Worm (Caenorhabditis elegans): ENCODE measurements around the gene klp-11.

klp-11 gene

ce11 chrIV:8762471-8762870 is 605 bp upstream of the klp-11 start:
- TF ChIP-seq zag-1 (tag; optimal IDR thresholded peaks at IDR 0.05) (no peak), set-16 (GFP tag; IDR thresholded peaks at IDR 0.05) (no peak), ceh-62 (tag; optimal IDR thresholded peaks at IDR 0.05) (no peak), nhr-6 (tag; optimal IDR thresholded peaks at IDR 0.05) (peak; percentile 13), spr-1 (tag; optimal IDR thresholded peaks at IDR 0.05) (no peak), daf-19 (GFP tag; conservative IDR thresholded peaks at IDR 0.05) (no peak), ctbp-1 (GFP tag; IDR thresholded peaks at IDR 0.05) (peak; percentile 61), gei-8 (GFP tag; optimal IDR thresholded peaks at IDR 0.05) (no peak), unc-62 (GFP tag; optimal IDR thresholded peaks at IDR 0.05 in 1 of 2) (peak in 1 of 2 experiments; percentile 98), unc-62 (tag; optimal IDR thresholded peaks at IDR 0.05) (no peak), rbr-2 (tag; optimal IDR thresholded peaks at IDR 0.05) (peak; percentile 62), fkh-10 (GFP tag; optimal IDR thresholded peaks at IDR 0.05) (peak; percentile 94), lin-13 (GFP tag; optimal IDR thresholded peaks at IDR 0.05) (no peak), T26A8.4 (GFP tag; IDR thresholded peaks at IDR 0.05) (no peak), aly-2 (tag; optimal IDR thresholded peaks at IDR 0.05) (no peak), daf-12 (tag; optimal IDR thresholded peaks at IDR 0.05) (no peak), aha-1 (tag) (peak; percentile 32), ceh-32 (tag; optimal IDR thresholded peaks at IDR 0.05; ENCODE audit: poor library complexity) (no peak), Y48G9A.11 (GFP tag; IDR thresholded peaks at IDR 0.05) (no peak), nhr-102 (tag; optimal IDR thresholded peaks at IDR 0.05) (no peak), nhr-237 (tag; optimal IDR thresholded peaks at IDR 0.05) (no peak), pqm-1 (tag; optimal IDR thresholded peaks at IDR 0.05) (no peak), lin-39 (tag; optimal IDR thresholded peaks at IDR 0.05) (no peak), madf-5 (GFP tag; IDR thresholded peaks at IDR 0.05) (no peak), ceh-28 (tag; optimal IDR thresholded peaks at IDR 0.05) (peak; percentile 16), snpc-1.2 (GFP tag; IDR thresholded peaks at IDR 0.05) (no peak), mep-1 (tag; optimal IDR thresholded peaks at IDR 0.05) (peak; percentile 61), saeg-2 (GFP tag; IDR thresholded peaks at IDR 0.05) (no peak), fos-1 (tag; optimal IDR thresholded peaks at IDR 0.05) (no peak), hlh-30 (tag; optimal IDR thresholded peaks at IDR 0.05; ENCODE audit: insufficient read depth) (peak; percentile 30)

DNA sequence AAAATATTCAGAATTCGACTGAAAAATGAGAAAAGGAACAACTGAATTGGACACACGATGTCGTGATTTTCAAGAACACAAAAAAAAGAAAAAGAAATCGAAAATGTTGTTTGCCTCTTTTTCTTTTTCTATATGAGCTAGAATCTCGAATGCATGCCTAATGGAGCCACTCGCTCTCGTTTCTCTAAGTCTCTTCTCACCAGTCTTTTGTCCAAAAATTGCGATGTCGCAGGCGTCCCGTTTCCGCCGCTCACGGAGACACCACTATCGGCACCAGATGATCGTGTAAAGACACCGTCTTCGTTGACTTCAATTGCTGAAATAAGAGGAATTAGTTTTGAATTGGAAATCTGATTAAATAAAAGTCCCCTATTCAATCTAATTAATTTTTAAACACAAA is 3.2 kb downstream of the klp-11 start:
- TF ChIP-seq spr-1 (tag; optimal IDR thresholded peaks at IDR 0.05) (no peak), rbr-2 (tag; optimal IDR thresholded peaks at IDR 0.05) (peak; percentile 42), hlh-11 (tag; optimal IDR thresholded peaks at IDR 0.05) (peak; percentile 31), hmg-1.1 (GFP tag; IDR thresholded peaks at IDR 0.05) (0 out of 2 replicates have a peak, but pooled peaks have one; percentile 16), mes-2 (tag; optimal IDR thresholded peaks at IDR 0.05; ENCODE audit: poor library complexity, severe bottlenecking) (peak; percentile 49), lin-39 (tag; optimal IDR thresholded peaks at IDR 0.05) (no peak), mep-1 (tag; optimal IDR thresholded peaks at IDR 0.05) (peak; percentile 40), lsy-2 (tag; optimal IDR thresholded peaks at IDR 0.05) (peak in 1 of 2 experiments; percentile 52), hlh-30 (tag; optimal IDR thresholded peaks at IDR 0.05; ENCODE audit: insufficient read depth) (peak; percentile 34), fkh-10 (GFP tag; optimal IDR thresholded peaks at IDR 0.05) (peak; percentile 34), ctbp-1 (GFP tag; IDR thresholded peaks at IDR 0.05) (peak; percentile 75), arid-1 (GFP tag; conservative IDR thresholded peaks at IDR 0.05) (no peak)

DNA sequence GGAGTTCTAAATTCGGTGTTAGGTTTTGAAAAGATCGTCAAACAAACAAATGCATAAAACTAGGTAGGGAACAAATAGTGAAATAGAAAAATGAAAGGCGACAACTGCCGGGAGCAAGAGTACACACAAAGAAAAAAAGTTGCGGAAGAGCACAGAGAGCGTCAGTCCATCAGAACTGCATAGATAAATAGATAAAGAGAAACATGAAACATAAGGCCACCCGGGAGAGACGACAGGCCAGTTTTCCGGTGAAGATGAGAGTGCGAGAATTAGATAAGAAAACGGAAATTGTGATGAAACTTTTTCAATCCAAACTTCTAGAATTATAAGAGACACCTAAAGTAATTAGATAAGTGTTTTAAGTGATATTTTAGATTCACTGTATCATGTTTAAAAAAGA is 4.1 kb downstream of the klp-11 start:
- TF ChIP-seq lin-38 (GFP tag; IDR thresholded peaks at IDR 0.05) (no peak), unc-130 (GFP tag; optimal IDR thresholded peaks at IDR 0.05) (no peak), nhr-102 (tag; optimal IDR thresholded peaks at IDR 0.05) (no peak), Y75B8A.6 (GFP tag; IDR thresholded peaks at IDR 0.05) (no peak), pqm-1 (tag; optimal IDR thresholded peaks at IDR 0.05) (peak; percentile 89), mep-1 (tag; optimal IDR thresholded peaks at IDR 0.05) (no peak), tag-97 (GFP tag; IDR thresholded peaks at IDR 0.05) (no peak), aly-2 (tag; optimal IDR thresholded peaks at IDR 0.05) (no peak), mxl-2 (GFP tag; conservative IDR thresholded peaks at IDR 0.05) (no peak), F10B5.3 (tag; optimal IDR thresholded peaks at IDR 0.05) (no peak), saeg-2 (GFP tag; IDR thresholded peaks at IDR 0.05) (no peak), ztf-11 (tag; optimal IDR thresholded peaks at IDR 0.05) (no peak), ZK546.5 (tag; optimal IDR thresholded peaks at IDR 0.05) (no peak), dmd-9 (GFP tag; IDR thresholded peaks at IDR 0.05) (no peak), lin-39 (tag; optimal IDR thresholded peaks at IDR 0.05) (no peak), F44E2.7 (GFP tag; IDR thresholded peaks at IDR 0.05) (no peak), lin-1 (GFP tag; IDR thresholded peaks at IDR 0.05) (peak; percentile 71; the same call in 1 of the 2 replicates), mxl-3 (GFP tag; optimal IDR thresholded peaks at IDR 0.05) (no peak), nhr-42 (GFP tag; IDR thresholded peaks at IDR 0.05) (no peak), Y5F2A.4 (GFP tag; optimal IDR thresholded peaks at IDR 0.05) (no peak)

Data from whole organism, L4 larva.